Fruit fly (Drosophila melanogaster) whole organism, prepupa: Measurements from ENCODE around the gene Fibp.
A peak's percentile ranks its signal among the peaks of the same experiment; 100 is the strongest.

Experiments used
- CG10631 ChIP-seq: fragments of 200-800 bp; sonication (Bioruptor generic); optimal IDR thresholded peaks from 2 replicates; lab custom pipeline; 2016; ENCODE audit warnings: missing biosample characterization, missing genetic modification characterization
- CG10669 ChIP-seq: fragments of 200-800 bp; sonication (Bioruptor generic); optimal IDR thresholded peaks from 3 replicates; lab custom pipeline; 2018; ENCODE audit warnings: missing biosample characterization, mild to moderate bottlenecking, missing genetic modification characterization, moderate library complexity
- CG11902 ChIP-seq: fragments of 200-800 bp; sonication (Bioruptor generic); optimal IDR thresholded peaks from 3 replicates; lab custom pipeline; 2016; ENCODE audit warnings: missing biosample characterization, missing genetic modification characterization
- CG15336 ChIP-seq: fragments of 200-800 bp; sonication (Bioruptor generic); IDR thresholded peaks from 2 replicates; pipeline ENCODE4 v1.3.6; 2022; ENCODE audit warnings: missing biosample characterization, missing genetic modification characterization
- CG16779 ChIP-seq: fragments of 200-800 bp; sonication (Bioruptor generic); optimal IDR thresholded peaks from 3 replicates; lab custom pipeline; 2017; ENCODE audit warnings: missing biosample characterization, mild to moderate bottlenecking, missing genetic modification characterization
- CG31627 ChIP-seq: fragments of 200-800 bp; sonication (Bioruptor generic); optimal IDR thresholded peaks from 3 replicates; lab custom pipeline; 2016; ENCODE audit warnings: missing biosample characterization, missing genetic modification characterization
- CG32006 ChIP-seq: fragments of 200-800 bp; sonication (Bioruptor generic); optimal IDR thresholded peaks from 3 replicates; lab custom pipeline; 2017; ENCODE audit warnings: missing biosample characterization, mild to moderate bottlenecking, missing genetic modification characterization
- CG34406 ChIP-seq: fragments of 200-800 bp; sonication (Bioruptor generic); optimal IDR thresholded peaks from 3 replicates; lab custom pipeline; 2016; ENCODE audit warnings: missing biosample characterization, missing genetic modification characterization
- CG3919 ChIP-seq: fragments of 200-800 bp; sonication (Bioruptor generic); optimal IDR thresholded peaks from 3 replicates; lab custom pipeline; 2016; ENCODE audit warnings: missing biosample characterization, missing genetic modification characterization
- CG4318 ChIP-seq: fragments of 200-800 bp; sonication (Bioruptor generic); optimal IDR thresholded peaks from 3 replicates; lab custom pipeline; 2017; ENCODE audit warnings: missing biosample characterization, mild to moderate bottlenecking, missing genetic modification characterization
- CG6163 ChIP-seq: fragments of 200-800 bp; sonication (Bioruptor generic); IDR thresholded peaks from 3 replicates; pipeline ENCODE4 v1.3.6; 2022; ENCODE audit warnings: missing biosample characterization, missing genetic modification characterization
- CG6276 ChIP-seq: fragments of 200-800 bp; sonication (Bioruptor generic); optimal IDR thresholded peaks from 2 replicates; lab custom pipeline; 2017; ENCODE audit warnings: missing biosample characterization, mild to moderate bottlenecking, missing genetic modification characterization
- CG6808 ChIP-seq: fragments of 200-800 bp; sonication (Bioruptor generic); optimal IDR thresholded peaks from 3 replicates; lab custom pipeline; 2017; ENCODE audit warnings: missing biosample characterization, missing genetic modification characterization, mild to moderate bottlenecking, moderate library complexity, missing genetic modification reagents
- CG6854 ChIP-seq: fragments of 200-800 bp; sonication (Bioruptor generic); optimal IDR thresholded peaks from 2 replicates; lab custom pipeline; 2017; ENCODE audit warnings: missing biosample characterization, mild to moderate bottlenecking, missing genetic modification characterization
- CG8119 ChIP-seq: fragments of 200-800 bp; sonication (Bioruptor generic); IDR thresholded peaks from 3 replicates; pipeline ENCODE4 v1.3.6; 2022; ENCODE audit warnings: missing biosample characterization, missing genetic modification characterization
- CG8632 ChIP-seq: fragments of 200-800 bp; sonication (Bioruptor generic); optimal IDR thresholded peaks from 3 replicates; lab custom pipeline; 2016; ENCODE audit warnings: missing biosample characterization, missing genetic modification characterization
- CG9139 ChIP-seq: fragments of 200-800 bp; sonication (Bioruptor generic); optimal IDR thresholded peaks from 3 replicates; lab custom pipeline; 2017; ENCODE audit warnings: missing biosample characterization, mild to moderate bottlenecking, missing genetic modification characterization
- Eip78C ChIP-seq: fragments of 200-800 bp; sonication (Bioruptor generic); peaks from one replicate; lab custom pipeline; 2016; ENCODE audit warnings: missing biosample characterization, missing genetic modification characterization
- Ets96B ChIP-seq: fragments of 200-800 bp; optimal IDR thresholded peaks from 2 replicates; lab custom pipeline; 2019; ENCODE audit warnings: missing biosample characterization, mild to moderate bottlenecking, missing genetic modification characterization, moderate library complexity
- Gug ChIP-seq: fragments of 200-800 bp; sonication (Bioruptor generic); IDR thresholded peaks from 2 replicates; pipeline ENCODE4 v1.3.6; 2022; ENCODE audit warnings: missing biosample characterization, missing genetic modification characterization
- Hr39 ChIP-seq: fragments of 200-800 bp; sonication (Bioruptor generic); optimal IDR thresholded peaks from 2 replicates; lab custom pipeline; 2016; ENCODE audit warnings: missing biosample characterization, missing genetic modification characterization
- Lpt ChIP-seq: fragments of 200-800 bp; sonication (Bioruptor generic); optimal IDR thresholded peaks from 3 replicates; lab custom pipeline; 2016; ENCODE audit warnings: missing biosample characterization, missing genetic modification characterization
- Met ChIP-seq: fragments of 200-800 bp; sonication (Bioruptor generic); optimal IDR thresholded peaks from 3 replicates; lab custom pipeline; 2016; ENCODE audit warnings: missing biosample characterization, missing genetic modification characterization
- OdsH ChIP-seq: fragments of 200-800 bp; sonication (Bioruptor generic); optimal IDR thresholded peaks from 3 replicates; lab custom pipeline; 2016; ENCODE audit warnings: missing biosample characterization, missing genetic modification characterization
- Smox ChIP-seq: fragments of 200-800 bp; sonication (Bioruptor generic); optimal IDR thresholded peaks from 3 replicates; lab custom pipeline; 2016; ENCODE audit warnings: missing biosample characterization, missing genetic modification characterization
- Sox102F ChIP-seq: fragments of 200-800 bp; sonication (Bioruptor generic); optimal IDR thresholded peaks from 2 replicates; lab custom pipeline; 2016; ENCODE audit warnings: missing biosample characterization, mild to moderate bottlenecking, missing genetic modification characterization
- Sox14 ChIP-seq: fragments of 200-800 bp; sonication (Bioruptor generic); optimal IDR thresholded peaks from 3 replicates; lab custom pipeline; 2016; ENCODE audit warnings: missing biosample characterization, missing genetic modification characterization
- Sox15 ChIP-seq: fragments of 200-800 bp; sonication (Bioruptor generic); optimal IDR thresholded peaks from 3 replicates; lab custom pipeline; 2016; ENCODE audit warnings: missing biosample characterization, missing genetic modification characterization
- achi ChIP-seq: fragments of 200-800 bp; sonication (Bioruptor generic); optimal IDR thresholded peaks from 3 replicates; lab custom pipeline; 2016; ENCODE audit warnings: missing biosample characterization, missing genetic modification characterization
- acj6 ChIP-seq: fragments of 200-800 bp; sonication (Bioruptor generic); optimal IDR thresholded peaks from 3 replicates; lab custom pipeline; 2016; ENCODE audit warnings: missing biosample characterization, missing genetic modification characterization
- cyc ChIP-seq: fragments of 200-800 bp; sonication (Bioruptor generic); optimal IDR thresholded peaks from 3 replicates; lab custom pipeline; 2016; ENCODE audit warnings: missing biosample characterization, missing genetic modification characterization
- dac ChIP-seq: fragments of 200-800 bp; sonication (Bioruptor generic); optimal IDR thresholded peaks from 2 replicates; lab custom pipeline; 2017; ENCODE audit warnings: missing biosample characterization, mild to moderate bottlenecking, missing genetic modification characterization
- dsx ChIP-seq: fragments of 200-800 bp; optimal IDR thresholded peaks from 3 replicates; lab custom pipeline; 2019; ENCODE audit warnings: missing biosample characterization, mild to moderate bottlenecking, missing genetic modification characterization, moderate library complexity; ENCODE audit not compliant: poor library complexity, severe bottlenecking
- eg ChIP-seq: fragments of 200-800 bp; sonication (Bioruptor generic); IDR thresholded peaks from 3 replicates; pipeline ENCODE4 v1.3.6; 2022; ENCODE audit warnings: missing biosample characterization, missing genetic modification characterization
- fd59A ChIP-seq: fragments of 200-800 bp; sonication (Bioruptor generic); optimal IDR thresholded peaks from 2 replicates; lab custom pipeline; 2017; ENCODE audit warnings: missing biosample characterization, mild to moderate bottlenecking, missing genetic modification characterization, missing genetic modification reagents
- fd85E ChIP-seq: fragments of 200-800 bp; sonication (Bioruptor generic); optimal IDR thresholded peaks from 3 replicates; lab custom pipeline; 2016; ENCODE audit warnings: missing biosample characterization, missing genetic modification characterization
- net ChIP-seq: fragments of 200-800 bp; sonication (Bioruptor generic); optimal IDR thresholded peaks from 3 replicates; lab custom pipeline; 2016; ENCODE audit warnings: missing biosample characterization, missing genetic modification characterization
- salr ChIP-seq, 2 experiments: fragments of 200-800 bp; sonication (Bioruptor generic); optimal IDR thresholded peaks; 3 replicates each; lab custom pipeline; 2016 to 2018; ENCODE audit warnings: missing biosample characterization in 2 of 2, missing genetic modification characterization in 2 of 2, mild to moderate bottlenecking in 1 of 2
- spab ChIP-seq: fragments of 200-800 bp; sonication (Bioruptor generic); optimal IDR thresholded peaks from 2 replicates; lab custom pipeline; 2017; ENCODE audit warnings: missing biosample characterization, mild to moderate bottlenecking, missing genetic modification characterization, missing genetic modification reagents
- ss ChIP-seq, 2 experiments: fragments of 200-800 bp; sonication (Bioruptor generic); optimal IDR thresholded peaks; 2 replicates in 1 of 2; 3 replicates in 1 of 2; lab custom pipeline; 2017 to 2018; ENCODE audit warnings: mild to moderate bottlenecking in 2 of 2, missing biosample characterization in 2 of 2, missing genetic modification characterization in 2 of 2, moderate library complexity in 1 of 2
- vri ChIP-seq: fragments of 200-800 bp; sonication (Bioruptor generic); optimal IDR thresholded peaks from 3 replicates; lab custom pipeline; 2016; ENCODE audit warnings: missing biosample characterization, mild to moderate bottlenecking, missing genetic modification characterization

The Fibp gene

DNA sequence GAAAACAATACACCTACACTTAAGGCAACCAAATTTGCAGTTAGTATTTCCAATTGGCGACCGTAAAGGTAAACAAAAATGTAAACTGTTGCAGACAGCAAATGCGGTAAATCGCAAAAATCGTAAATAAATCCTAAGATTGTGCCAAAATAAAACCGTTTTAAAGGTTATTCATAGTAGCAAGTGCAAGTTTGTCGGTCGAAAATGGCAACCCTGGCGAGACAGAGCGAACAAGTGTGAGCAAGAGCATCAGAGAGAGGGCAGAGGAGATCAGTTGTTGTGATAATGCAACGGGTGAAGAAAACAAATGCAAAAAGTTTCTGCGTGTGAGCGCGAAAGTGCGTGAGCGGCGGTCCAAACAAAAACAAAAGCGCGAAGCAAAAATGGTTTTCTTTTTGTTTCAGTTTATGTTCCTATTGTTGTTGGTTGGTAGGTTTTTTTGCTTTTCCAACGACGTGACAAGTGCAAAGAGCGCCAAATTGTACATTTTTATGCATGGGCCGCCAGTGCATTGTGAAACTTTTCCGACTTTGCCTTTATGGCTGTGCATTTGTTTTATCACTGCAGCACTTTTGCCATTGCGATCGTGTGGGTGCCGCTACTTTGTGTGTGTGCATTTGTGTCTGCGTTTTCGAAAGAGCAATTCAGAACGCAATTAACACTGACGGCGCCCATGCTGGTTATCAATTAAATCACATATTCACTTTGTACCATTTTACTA, 24.9 kb downstream of the Fibp start:
- TF ChIP-seq Lpt (GFP tag; lab: Kevin White, UChicago) (peak; percentile 51), Sox14 (no peak), vri (GFP tag; lab: Kevin White, UChicago) (no peak), Ets96B (peak; percentile 44), OdsH (GFP tag; lab: Kevin White, UChicago) (no peak), fd85E (GFP tag; lab: Kevin White, UChicago) (no peak), CG6808 (GFP tag; lab: Kevin White, UChicago) (peak; percentile 72), fd59A (GFP tag; lab: Kevin White, UChicago) (no peak), cyc (GFP tag; lab: Kevin White, UChicago) (no peak), CG10669 (GFP tag; lab: Kevin White, UChicago) (no peak), Smox (GFP tag; lab: Kevin White, UChicago) (no peak), acj6 (no peak), dac (peak; percentile 31), dsx (no peak), Gug (GFP tag; lab: Robert Waterston, UW) (peak; percentile 22; the same call in 1 of the 2 replicates), Sox102F (GFP tag; lab: Kevin White, UChicago) (no peak), spab (GFP tag; lab: Kevin White, UChicago) (peak; percentile 21), CG16779 (tag; lab: Kevin White, UChicago) (peak; percentile 32), CG6854 (GFP tag; lab: Kevin White, UChicago) (no peak), CG10631 (GFP tag; lab: Kevin White, UChicago) (no peak), Eip78C (GFP tag; lab: Kevin White, UChicago) (no peak), ss (GFP tag; optimal IDR thresholded peaks at IDR 0.05; lab: Kevin White, UChicago) (peak; percentile 57 to 76), CG31627 (GFP tag; lab: Kevin White, UChicago) (no peak), CG11902 (GFP tag; lab: Kevin White, UChicago) (no peak), CG32006 (peak; percentile 48), CG34406 (GFP tag; lab: Kevin White, UChicago) (no peak), CG6163 (GFP tag; lab: Robert Waterston, UW) (peak; percentile 70; the same call in 2 of the 3 replicates), CG8119 (GFP tag; lab: Robert Waterston, UW) (peak; percentile 81), Hr39 (GFP tag; lab: Kevin White, UChicago) (no peak), net (GFP tag; lab: Kevin White, UChicago) (peak; percentile 35), CG6276 (GFP tag; lab: Kevin White, UChicago) (peak; percentile 80), CG3919 (GFP tag; lab: Kevin White, UChicago) (no peak), Met (GFP tag; lab: Kevin White, UChicago) (no peak), achi (no peak), salr (GFP tag; optimal IDR thresholded peaks at IDR 0.05; lab: Kevin White, UChicago) (peak in 1 of 2 experiments; percentile 24), CG15336 (GFP tag; lab: Robert Waterston, UW) (peak; percentile 75), CG9139 (GFP tag; lab: Kevin White, UChicago) (peak; percentile 1), CG4318 (GFP tag; lab: Kevin White, UChicago) (no peak), eg (GFP tag; lab: Robert Waterston, UW) (peak; percentile 92), Sox15 (GFP tag; lab: Kevin White, UChicago) (no peak), CG8632 (GFP tag; lab: Kevin White, UChicago) (no peak)
